Worm (Caenorhabditis elegans): ENCODE results near the gene srz-9.

srz-9 gene

ce11 chrIII:1220012-1220411, 43.8 kb upstream of the srz-9 start:
- TF ChIP-seq daf-12 (tag; optimal IDR thresholded peaks at IDR 0.05): no peak
- TF ChIP-seq pha-4 (tag; optimal IDR thresholded peaks at IDR 0.05): peak; percentile 44
- peak; percentile 85 for TF ChIP-seq elt-2 (tag; optimal IDR thresholded peaks at IDR 0.05)
- TF ChIP-seq pqm-1 (tag; optimal IDR thresholded peaks at IDR 0.05): peak; percentile 31
- no peak for TF ChIP-seq nhr-43 (tag; optimal IDR thresholded peaks at IDR 0.05; ENCODE audit: poor library complexity, severe bottlenecking)

DNA sequence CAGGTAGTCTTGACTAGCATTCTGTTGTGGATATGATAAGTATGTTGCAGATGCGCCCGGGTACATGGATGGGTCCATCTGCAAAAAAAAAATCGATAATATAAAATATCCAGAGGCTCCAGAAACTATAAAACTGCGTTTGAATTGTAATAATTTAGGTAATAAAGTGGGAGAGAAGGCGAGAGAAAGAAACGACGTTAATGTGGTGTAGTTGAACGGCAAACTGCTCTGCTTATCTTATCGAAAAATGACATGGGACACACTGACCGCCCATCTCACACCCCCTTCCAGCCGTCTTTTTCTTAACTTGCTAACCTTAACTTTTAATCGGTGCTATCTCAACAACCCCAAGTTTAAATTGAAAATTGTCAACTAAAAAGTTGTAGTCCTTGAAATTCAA, 41.8 kb upstream of the srz-9 start:
- no peak for TF ChIP-seq nhr-76 (tag; optimal IDR thresholded peaks at IDR 0.05)
- TF ChIP-seq elt-2 (tag; optimal IDR thresholded peaks at IDR 0.05): peak; percentile 74
- no peak for TF ChIP-seq elt-1 (tag; optimal IDR thresholded peaks at IDR 0.05)

- peak; percentile 37 for TF ChIP-seq jun-1 (tag; optimal IDR thresholded peaks at IDR 0.05)
- TF ChIP-seq fkh-2 (tag; optimal IDR thresholded peaks at IDR 0.05): no peak
- no peak for TF ChIP-seq elt-3 (tag; optimal IDR thresholded peaks at IDR 0.05)
- peak; percentile 38 for TF ChIP-seq pqm-1 (tag; optimal IDR thresholded peaks at IDR 0.05)
- peak; percentile 92 for TF ChIP-seq pha-4 (tag; optimal IDR thresholded peaks at IDR 0.05)
- peak; percentile 65 for TF ChIP-seq elt-2 (tag; optimal IDR thresholded peaks at IDR 0.05)
- no peak for TF ChIP-seq nhr-237 (tag; optimal IDR thresholded peaks at IDR 0.05)
- TF ChIP-seq egl-5 (tag; optimal IDR thresholded peaks at IDR 0.05): no peak
These were observed 40.3 kb upstream of the srz-9 start for ce11 chrIII:1223319-1224093.

DNA sequence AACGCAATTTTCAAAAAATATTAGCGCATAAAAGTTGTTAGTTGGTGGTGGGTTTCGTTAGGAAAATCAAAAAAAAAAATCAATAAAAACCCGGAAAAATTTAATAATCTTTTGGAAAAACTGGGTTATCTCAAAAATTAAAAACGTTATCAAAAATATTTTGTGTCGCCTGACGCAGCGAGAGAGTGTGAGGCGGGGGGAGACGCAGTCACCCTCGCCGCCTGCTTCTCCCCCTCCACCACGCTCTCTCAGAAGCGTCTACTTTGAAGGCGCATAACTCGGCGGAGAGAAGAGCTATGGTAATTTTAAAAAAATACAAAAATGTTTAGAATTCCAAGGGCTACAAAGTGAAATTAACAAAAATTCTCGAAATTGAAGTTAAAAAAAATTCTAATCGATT, 38.7 kb upstream of the srz-9 start:
- TF ChIP-seq elt-2 (tag; optimal IDR thresholded peaks at IDR 0.05): peak; percentile 27
- TF ChIP-seq nhr-76 (tag; optimal IDR thresholded peaks at IDR 0.05): no peak
- TF ChIP-seq ama-1 (optimal IDR thresholded peaks at IDR 0.05): no peak

- no peak for TF ChIP-seq nhr-237 (tag; optimal IDR thresholded peaks at IDR 0.05)
- TF ChIP-seq skn-1 (tag; optimal IDR thresholded peaks at IDR 0.05): no peak
- TF ChIP-seq fkh-2 (tag; optimal IDR thresholded peaks at IDR 0.05): no peak
- no peak for TF ChIP-seq nhr-28 (tag; optimal IDR thresholded peaks at IDR 0.05)
- TF ChIP-seq nhr-67 (tag; optimal IDR thresholded peaks at IDR 0.05): no peak
- no peak for TF ChIP-seq ceh-9 (tag; optimal IDR thresholded peaks at IDR 0.05)
- TF ChIP-seq fos-1 (tag; optimal IDR thresholded peaks at IDR 0.05): no peak
- no peak for TF ChIP-seq nhr-77 (tag; optimal IDR thresholded peaks at IDR 0.05)
- TF ChIP-seq aly-2 (tag; optimal IDR thresholded peaks at IDR 0.05): no peak
- no peak for TF ChIP-seq egl-27 (tag; optimal IDR thresholded peaks at IDR 0.05)
- no peak for TF ChIP-seq hmg-11 (tag; optimal IDR thresholded peaks at IDR 0.05)
- TF ChIP-seq eor-1 (tag; optimal IDR thresholded peaks at IDR 0.05): no peak
- no peak for TF ChIP-seq elt-3 (tag; optimal IDR thresholded peaks at IDR 0.05)
- no peak for TF ChIP-seq fkh-10 (GFP tag; optimal IDR thresholded peaks at IDR 0.05)
- no peak for TF ChIP-seq lin-15B (tag; optimal IDR thresholded peaks at IDR 0.05)
- TF ChIP-seq ama-1 (optimal IDR thresholded peaks at IDR 0.05): no peak
- TF ChIP-seq pqm-1 (tag; optimal IDR thresholded peaks at IDR 0.05): no peak
These were observed 38.2 kb upstream of the srz-9 start for ce11 chrIII:1225595-1225994.

DNA sequence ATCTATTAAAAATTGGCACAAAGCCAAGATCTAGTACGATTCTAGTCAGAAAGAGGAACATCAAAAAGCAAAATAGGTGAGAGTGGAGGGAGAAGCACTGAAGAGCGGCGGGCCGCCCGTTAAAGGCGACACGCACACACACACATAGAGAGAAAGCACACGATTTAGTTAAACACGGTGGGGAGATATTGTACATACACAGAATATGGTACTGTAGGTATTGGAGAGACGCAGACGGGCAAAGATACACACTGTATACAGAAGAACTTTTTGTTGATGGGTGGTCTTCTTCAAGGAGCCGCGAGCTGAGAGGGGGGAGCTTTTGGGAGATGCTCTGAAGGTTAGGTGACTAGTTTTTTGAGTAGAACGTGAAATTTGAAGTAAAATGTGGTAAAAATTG, 37.5 kb upstream of the srz-9 start:
- TF ChIP-seq egl-5 (tag; optimal IDR thresholded peaks at IDR 0.05) (no peak), lsy-12 (tag; optimal IDR thresholded peaks at IDR 0.05) (no peak), pha-4 (tag; optimal IDR thresholded peaks at IDR 0.05) (peak; percentile 97), elt-2 (tag; optimal IDR thresholded peaks at IDR 0.05) (peak; percentile 34)

- TF ChIP-seq ZK546.5 (tag; optimal IDR thresholded peaks at IDR 0.05): no peak
- no peak for TF ChIP-seq lsy-12 (tag; optimal IDR thresholded peaks at IDR 0.05)
- no peak for TF ChIP-seq elt-1 (tag; optimal IDR thresholded peaks at IDR 0.05)
- TF ChIP-seq ceh-9 (tag; optimal IDR thresholded peaks at IDR 0.05): no peak
- no peak for TF ChIP-seq hmg-11 (tag; optimal IDR thresholded peaks at IDR 0.05)
- no peak for TF ChIP-seq tbx-2 (tag; optimal IDR thresholded peaks at IDR 0.05)
- no peak for TF ChIP-seq egl-5 (tag; optimal IDR thresholded peaks at IDR 0.05)
- TF ChIP-seq pha-4 (tag; optimal IDR thresholded peaks at IDR 0.05): peak; percentile 78
- no peak for TF ChIP-seq fkh-10 (GFP tag; optimal IDR thresholded peaks at IDR 0.05)
These were observed 35.2 kb upstream of the srz-9 start for ce11 chrIII:1228593-1228992.
